Worm (Caenorhabditis elegans): Measurements from ENCODE around the gene W06A7.4.

DNA sequence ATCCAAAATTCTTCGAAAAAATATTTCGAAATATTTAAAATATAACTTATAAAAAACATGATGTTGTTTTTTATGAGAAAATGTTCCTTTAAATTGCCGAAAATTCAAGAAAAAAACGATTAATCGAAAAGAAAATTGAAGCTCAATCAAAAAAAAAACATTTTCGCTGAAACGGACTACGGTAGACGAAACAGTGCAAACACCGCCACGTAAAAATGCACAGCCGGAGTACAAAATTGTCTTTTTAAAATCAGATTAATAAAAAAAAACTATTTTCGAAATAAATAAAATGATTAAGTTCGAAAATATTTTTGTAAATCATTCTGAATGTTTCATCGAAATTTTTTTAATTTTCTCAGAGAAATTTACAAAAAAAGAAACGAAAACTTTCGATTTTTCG is 10.7 kb upstream of the W06A7.4 start:
- TF ChIP-seq tbx-2 (tag; optimal IDR thresholded peaks at IDR 0.05): no peak
- no peak for TF ChIP-seq zag-1 (tag; optimal IDR thresholded peaks at IDR 0.05)
- no peak for TF ChIP-seq unc-39 (tag; optimal IDR thresholded peaks at IDR 0.05)
- TF ChIP-seq elt-3 (tag; optimal IDR thresholded peaks at IDR 0.05): no peak
- TF ChIP-seq ama-1 (optimal IDR thresholded peaks at IDR 0.05): no peak
- no peak for TF ChIP-seq snpc-4 (tag; optimal IDR thresholded peaks at IDR 0.05)
- TF ChIP-seq ceh-9 (tag; optimal IDR thresholded peaks at IDR 0.05): no peak
- no peak for TF ChIP-seq R02D3.7 (tag; optimal IDR thresholded peaks at IDR 0.05)

Data from whole organism, L3 larva.